Worm (Caenorhabditis elegans): ENCODE measurements around the gene F25B4.7.
A peak's percentile ranks its signal among the peaks of the same experiment; 100 is the strongest.

F25B4.7 gene

DNA sequence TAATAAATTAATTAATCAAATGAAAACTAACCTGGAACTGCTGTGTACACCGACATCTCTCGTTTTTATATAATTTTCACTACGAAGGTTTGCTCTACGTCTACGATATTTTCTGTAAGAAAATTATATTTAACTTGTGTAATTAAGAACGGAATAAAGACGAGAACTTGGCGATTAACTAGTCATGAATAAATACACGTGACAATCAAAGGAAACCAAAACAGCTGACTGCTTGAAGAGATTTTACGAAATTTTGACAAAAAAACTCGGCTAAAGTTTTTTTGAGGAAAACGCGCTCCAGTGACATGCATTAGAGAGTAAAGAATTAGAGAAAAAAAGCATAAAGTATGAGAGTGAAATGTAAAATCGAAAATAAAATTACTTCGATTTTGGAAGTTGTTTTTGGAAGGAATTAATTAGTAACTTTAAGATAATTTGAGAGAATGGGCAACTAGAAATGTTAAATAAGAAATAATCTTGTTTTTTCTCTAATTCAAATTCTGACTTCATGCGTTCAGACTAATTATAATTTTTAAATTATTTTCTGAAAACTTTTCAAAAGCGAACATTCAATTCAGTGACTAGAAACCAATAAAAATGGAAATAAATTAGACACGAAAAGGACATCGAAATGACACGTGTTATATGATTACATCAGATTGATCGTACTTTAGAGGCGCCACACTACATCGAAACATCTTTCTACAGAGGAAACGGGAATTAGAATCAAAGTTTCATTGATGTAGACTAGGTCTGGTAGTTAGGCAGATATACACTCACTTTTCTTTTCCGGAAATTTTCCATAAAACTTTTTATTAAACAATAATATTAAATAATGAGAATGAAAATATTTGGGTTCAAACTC lies at the start of gene F25B4.7:
Gene F25B4.7 (minus strand): TSS at position 112 of the 865 bp plus-strand sequence.
- TF ChIP-seq dao-5 (tag; optimal IDR thresholded peaks at IDR 0.05) (no peak), him-1 (tag; optimal IDR thresholded peaks at IDR 0.05) (no peak), W03F9.2 (tag; optimal IDR thresholded peaks at IDR 0.05) (no peak)

DNA sequence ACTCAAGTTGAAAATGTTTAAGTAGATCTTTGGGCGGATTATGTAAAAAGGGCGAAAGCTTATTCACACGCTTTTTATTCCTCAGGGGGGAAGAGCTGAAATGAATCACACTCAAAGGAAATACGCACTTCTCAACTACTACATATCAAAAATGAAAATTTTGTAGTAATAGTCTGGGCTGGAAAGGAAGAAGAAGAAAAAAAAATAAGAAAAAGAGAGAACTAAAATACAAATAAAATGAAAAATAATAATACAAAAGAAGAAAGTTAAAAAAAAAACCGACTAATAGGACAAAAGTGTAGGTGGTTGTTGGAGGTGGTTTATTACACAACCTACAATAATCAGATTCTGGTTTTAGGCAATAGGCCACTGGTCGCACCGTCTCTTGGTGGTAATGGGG lies 49.0 kb upstream of the F25B4.7 start, which contains the start of gene K09H11.6:
Gene K09H11.6 (minus strand): TSS at position 101 of the 400 bp plus-strand sequence.
- no peak for TF ChIP-seq him-1 (tag; optimal IDR thresholded peaks at IDR 0.05)
- TF ChIP-seq W03F9.2 (tag; optimal IDR thresholded peaks at IDR 0.05) = no peak
- TF ChIP-seq dao-5 (tag; optimal IDR thresholded peaks at IDR 0.05) = no peak

DNA sequence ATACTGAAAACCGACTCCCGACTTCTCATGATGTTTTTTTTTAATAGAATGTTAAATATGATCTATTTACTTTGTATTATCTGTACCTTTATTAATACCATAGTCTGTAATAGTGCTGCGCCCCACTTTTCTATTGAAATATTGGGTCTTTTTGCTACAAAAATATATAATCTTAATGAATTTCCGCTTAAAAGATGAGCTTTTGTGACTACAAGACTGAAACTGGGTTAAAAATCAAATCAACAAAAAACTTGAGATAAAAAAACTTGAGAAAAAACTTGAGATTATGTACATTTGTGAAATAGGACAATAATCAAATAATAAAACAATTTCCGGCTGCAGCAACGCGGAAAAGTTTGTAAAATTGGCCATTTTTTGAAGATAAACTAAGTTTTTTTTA lies 43.8 kb upstream of the F25B4.7 start, which contains the start of gene K09H11.15:
Gene K09H11.15 (minus strand): TSS at position 101 of the 400 bp plus-strand sequence.
- TF ChIP-seq dao-5 (tag; optimal IDR thresholded peaks at IDR 0.05) = no peak
- TF ChIP-seq him-1 (tag; optimal IDR thresholded peaks at IDR 0.05) = no peak
- no peak for TF ChIP-seq W03F9.2 (tag; optimal IDR thresholded peaks at IDR 0.05)

DNA sequence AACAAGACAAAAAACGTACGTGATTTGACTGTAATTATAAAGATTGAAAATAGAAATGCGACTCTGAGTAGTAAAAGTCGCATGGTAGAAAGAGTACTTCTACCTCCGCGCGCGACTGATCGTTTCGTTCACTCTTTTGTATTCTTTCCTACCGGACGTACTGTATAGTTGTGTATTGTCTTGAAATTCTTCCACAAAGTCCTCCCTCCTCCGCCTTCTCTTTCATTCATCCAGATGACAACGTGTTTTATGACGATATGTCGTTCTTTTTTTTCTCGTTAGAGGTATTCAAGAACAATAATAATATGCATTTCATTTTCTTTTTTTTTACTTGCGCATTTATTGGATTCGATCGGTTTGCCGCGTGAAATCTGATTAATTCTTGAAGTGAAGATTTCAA lies 39.4 kb upstream of the F25B4.7 start, which contains the start of gene K09H11.4:
Gene K09H11.4 (minus strand): TSS at position 101 of the 400 bp plus-strand sequence.
- no peak for TF ChIP-seq dao-5 (tag; optimal IDR thresholded peaks at IDR 0.05)
- no peak for TF ChIP-seq W03F9.2 (tag; optimal IDR thresholded peaks at IDR 0.05)
- no peak for TF ChIP-seq him-1 (tag; optimal IDR thresholded peaks at IDR 0.05)

DNA sequence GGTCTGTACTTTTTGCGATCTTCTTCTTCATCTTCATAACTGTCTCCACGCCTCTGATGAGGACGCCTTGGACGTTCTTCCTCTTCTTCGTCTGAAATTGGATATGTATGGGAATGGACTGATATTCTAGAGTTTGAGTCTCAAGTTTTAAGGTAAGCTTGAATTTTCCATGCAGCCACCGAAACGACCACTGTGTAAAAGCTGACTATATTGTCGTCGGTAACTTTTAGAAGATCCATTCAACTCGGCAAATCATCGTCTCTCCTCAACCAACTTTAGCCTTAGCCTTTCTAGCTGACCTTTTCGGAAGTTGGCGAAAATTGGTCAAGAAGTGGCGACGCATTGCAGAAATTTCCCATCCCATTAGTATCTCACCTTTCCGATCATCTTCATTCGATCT lies 37.4 kb upstream of the F25B4.7 start:
- TF ChIP-seq him-1 (tag; optimal IDR thresholded peaks at IDR 0.05) (no peak), dao-5 (tag; optimal IDR thresholded peaks at IDR 0.05) (no peak), W03F9.2 (tag; optimal IDR thresholded peaks at IDR 0.05) (no peak)

DNA sequence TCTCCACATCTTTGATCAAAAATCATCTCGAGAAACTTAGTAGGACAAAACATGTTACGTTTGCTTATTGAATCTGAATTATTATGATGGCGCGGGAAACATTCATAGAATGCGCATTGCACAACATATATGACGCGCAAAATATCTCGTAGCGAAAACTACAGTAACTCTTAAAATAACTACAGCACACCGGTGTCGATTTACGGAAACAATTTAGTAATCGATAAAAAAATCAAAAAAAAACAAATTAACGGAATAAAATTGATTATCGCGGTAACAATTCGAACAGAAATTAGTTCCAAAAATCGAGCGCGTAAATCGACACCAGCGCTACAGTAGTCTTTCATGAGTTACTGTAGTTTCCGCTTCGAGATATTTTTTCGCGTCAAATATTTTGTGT lies 35.1 kb upstream of the F25B4.7 start:
- no peak for TF ChIP-seq dao-5 (tag; optimal IDR thresholded peaks at IDR 0.05)
- no peak for TF ChIP-seq him-1 (tag; optimal IDR thresholded peaks at IDR 0.05)
- no peak for TF ChIP-seq W03F9.2 (tag; optimal IDR thresholded peaks at IDR 0.05)

DNA sequence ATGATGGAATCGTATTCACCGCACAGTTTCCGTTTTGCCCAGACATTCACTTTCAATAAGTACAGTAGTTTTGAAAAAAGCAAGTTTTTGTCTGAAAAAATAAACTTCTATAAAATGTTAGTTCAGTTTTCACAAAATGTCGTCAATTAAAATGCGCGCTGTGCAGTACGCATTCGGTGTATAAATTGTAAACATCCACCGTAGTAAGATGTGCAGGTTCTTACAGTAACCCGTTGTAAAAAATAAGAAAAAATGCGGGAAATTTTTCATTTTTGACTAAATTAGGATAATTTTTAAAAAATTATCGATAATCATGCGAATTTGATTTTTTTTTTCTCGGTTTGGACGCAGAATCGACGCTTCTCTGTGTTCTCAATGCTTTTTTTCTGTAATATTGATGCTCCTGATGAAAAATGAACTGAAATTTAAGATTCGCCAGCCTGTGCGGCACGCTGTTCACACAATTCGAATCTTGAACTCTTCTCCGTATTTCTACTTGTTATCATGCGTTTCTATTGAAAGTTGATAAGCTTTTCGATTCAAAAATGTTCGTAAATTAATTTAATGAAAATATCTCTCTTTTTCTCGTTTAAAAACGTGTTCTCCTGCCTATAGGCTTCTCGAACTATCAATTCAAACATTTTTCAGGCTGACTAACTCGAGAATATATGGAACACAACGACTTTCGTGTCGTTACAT lies 30.4 kb upstream of the F25B4.7 start, which contains the start of gene rga-3:
Gene rga-3 (plus strand): TSS at position 649 of the 699 bp plus-strand sequence.
- TF ChIP-seq W03F9.2 (tag; optimal IDR thresholded peaks at IDR 0.05) = peak; percentile 66
- TF ChIP-seq dao-5 (tag; optimal IDR thresholded peaks at IDR 0.05) = no peak

DNA sequence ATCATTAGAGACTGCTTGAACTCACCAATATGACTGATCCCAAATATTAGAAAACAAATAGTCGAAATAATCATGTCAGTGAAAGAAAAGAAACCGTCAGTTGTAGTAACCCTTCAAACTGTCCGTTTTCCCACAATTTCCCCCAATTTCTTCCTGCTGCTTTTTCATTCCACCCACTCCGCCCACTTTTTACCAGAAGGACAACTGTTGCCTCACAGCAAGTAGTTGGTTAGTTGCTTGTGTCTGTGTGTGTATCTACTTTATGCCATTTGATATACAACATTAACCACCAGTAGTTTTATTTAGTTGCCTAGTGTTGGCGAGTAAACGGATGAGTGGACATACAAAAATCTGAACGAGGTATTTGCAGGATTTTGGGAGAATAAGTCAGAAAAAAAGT lies 29.5 kb upstream of the F25B4.7 start, which contains the start of gene K09H11.9:
Gene K09H11.9 (minus strand): TSS at position 101 of the 400 bp plus-strand sequence.
- TF ChIP-seq W03F9.2 (tag; optimal IDR thresholded peaks at IDR 0.05) (no peak), dao-5 (tag; optimal IDR thresholded peaks at IDR 0.05) (no peak), him-1 (tag; optimal IDR thresholded peaks at IDR 0.05) (no peak)

DNA sequence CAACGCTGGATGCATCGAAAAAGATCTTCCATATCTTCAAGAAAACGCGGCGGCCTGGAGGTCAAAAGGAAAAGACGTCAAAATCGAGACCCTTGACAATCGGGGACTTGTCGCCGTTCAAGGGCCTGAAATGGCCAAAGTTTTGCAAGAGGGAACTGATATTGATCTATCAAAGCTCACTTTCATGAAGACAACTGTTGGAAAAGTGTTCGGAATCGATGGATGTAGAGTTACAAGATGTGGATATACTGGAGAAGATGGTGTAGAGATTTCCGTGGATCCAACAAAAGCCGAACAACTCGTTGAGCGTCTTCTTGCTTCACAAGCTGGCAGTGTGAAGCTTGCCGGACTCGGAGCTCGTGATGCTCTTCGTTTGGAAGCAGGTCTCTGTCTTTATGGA lies 26.5 kb upstream of the F25B4.7 start:
- no peak for TF ChIP-seq him-1 (tag; optimal IDR thresholded peaks at IDR 0.05)
- TF ChIP-seq W03F9.2 (tag; optimal IDR thresholded peaks at IDR 0.05) = no peak
- no peak for TF ChIP-seq dao-5 (tag; optimal IDR thresholded peaks at IDR 0.05)

DNA sequence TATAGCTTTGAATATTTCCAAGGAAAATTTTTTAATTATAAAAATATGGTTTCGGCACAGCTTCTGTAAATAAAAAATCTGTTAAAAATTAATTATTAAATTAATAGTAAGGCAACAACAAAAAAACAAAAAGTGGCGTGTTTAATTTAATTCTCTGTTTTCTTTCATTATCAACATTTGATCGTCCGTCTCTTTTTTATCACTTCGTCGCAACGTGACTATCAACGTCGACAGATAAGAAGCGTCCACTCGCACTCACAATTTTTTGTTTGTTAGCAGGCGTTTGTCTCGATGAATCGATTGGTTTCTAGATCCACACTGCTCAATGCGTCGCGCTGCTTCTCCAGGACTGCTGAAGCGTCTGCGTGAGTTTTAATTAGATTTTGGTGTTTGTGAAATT lies 25.6 kb upstream of the F25B4.7 start, which contains the start of gene gcst-1:
Gene gcst-1 (plus strand): TSS at position 277 of the 400 bp plus-strand sequence.
- no peak for TF ChIP-seq dao-5 (tag; optimal IDR thresholded peaks at IDR 0.05)
- TF ChIP-seq W03F9.2 (tag; optimal IDR thresholded peaks at IDR 0.05) = no peak
- TF ChIP-seq him-1 (tag; optimal IDR thresholded peaks at IDR 0.05) = no peak

DNA sequence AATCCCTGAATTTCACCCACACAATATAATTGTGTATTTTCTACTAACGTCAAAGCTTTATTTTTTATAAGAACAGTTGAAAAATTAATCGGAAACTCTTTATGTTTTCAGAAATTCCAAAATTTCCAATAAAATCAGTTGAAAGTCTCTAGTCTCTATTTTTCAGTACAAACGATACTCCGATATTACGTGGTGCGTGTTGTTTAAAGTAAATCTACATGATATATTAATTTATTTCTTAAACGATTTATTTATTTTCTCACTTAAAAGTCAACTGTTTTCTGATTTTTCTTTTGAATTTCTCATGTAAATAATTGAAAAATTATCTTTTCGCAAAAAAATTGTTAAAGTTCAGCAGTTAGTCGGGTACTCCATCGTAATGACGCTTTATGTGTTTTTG lies 25.2 kb upstream of the F25B4.7 start:
- no peak for TF ChIP-seq dao-5 (tag; optimal IDR thresholded peaks at IDR 0.05)
- no peak for TF ChIP-seq him-1 (tag; optimal IDR thresholded peaks at IDR 0.05)
- TF ChIP-seq W03F9.2 (tag; optimal IDR thresholded peaks at IDR 0.05) = no peak

DNA sequence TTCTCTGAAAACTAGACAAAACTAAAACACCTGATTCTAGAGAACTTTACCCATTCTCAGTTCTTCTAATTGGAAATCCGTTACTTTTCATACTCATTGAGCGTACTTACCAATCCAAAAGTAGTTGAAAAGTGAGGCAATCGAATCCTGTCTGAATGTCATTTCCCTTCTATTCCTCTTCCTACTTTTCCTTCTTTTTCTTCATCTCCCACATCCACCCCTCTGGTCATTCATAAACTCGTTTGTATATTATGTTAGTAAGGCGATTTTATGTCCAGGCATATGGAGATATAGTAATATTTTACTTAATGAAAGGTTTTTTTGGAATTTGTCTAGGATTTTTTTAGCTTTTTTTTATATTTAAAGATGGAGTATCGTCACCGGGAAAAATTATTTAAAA lies 21.3 kb upstream of the F25B4.7 start:
- TF ChIP-seq him-1 (tag; optimal IDR thresholded peaks at IDR 0.05) = no peak
- TF ChIP-seq dao-5 (tag; optimal IDR thresholded peaks at IDR 0.05) = no peak
- TF ChIP-seq W03F9.2 (tag; optimal IDR thresholded peaks at IDR 0.05) = no peak

DNA sequence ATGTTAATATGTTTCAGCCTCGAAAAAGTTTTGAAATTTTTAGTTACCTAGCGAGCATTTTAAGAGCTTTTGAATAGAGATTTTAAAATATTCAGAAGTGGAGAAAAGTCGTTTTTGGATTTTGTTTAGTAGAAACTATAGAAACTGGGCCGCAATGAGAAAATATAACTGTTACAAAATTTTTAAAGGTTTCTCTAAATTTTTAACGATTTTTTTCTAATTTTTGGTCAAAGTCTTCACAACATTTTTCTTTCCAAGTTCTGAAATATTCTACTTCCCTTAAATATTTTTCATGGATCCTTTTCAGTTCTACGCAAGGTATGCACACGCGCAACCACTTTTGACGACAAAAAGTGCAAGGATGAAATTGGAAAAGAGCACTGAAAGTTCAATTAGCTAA lies 18.5 kb upstream of the F25B4.7 start, which contains the start of gene peli-1:
Gene peli-1 (plus strand): TSS at position 301 of the 400 bp plus-strand sequence.
- TF ChIP-seq W03F9.2 (tag; optimal IDR thresholded peaks at IDR 0.05) (no peak), dao-5 (tag; optimal IDR thresholded peaks at IDR 0.05) (no peak), him-1 (tag; optimal IDR thresholded peaks at IDR 0.05) (no peak)

DNA sequence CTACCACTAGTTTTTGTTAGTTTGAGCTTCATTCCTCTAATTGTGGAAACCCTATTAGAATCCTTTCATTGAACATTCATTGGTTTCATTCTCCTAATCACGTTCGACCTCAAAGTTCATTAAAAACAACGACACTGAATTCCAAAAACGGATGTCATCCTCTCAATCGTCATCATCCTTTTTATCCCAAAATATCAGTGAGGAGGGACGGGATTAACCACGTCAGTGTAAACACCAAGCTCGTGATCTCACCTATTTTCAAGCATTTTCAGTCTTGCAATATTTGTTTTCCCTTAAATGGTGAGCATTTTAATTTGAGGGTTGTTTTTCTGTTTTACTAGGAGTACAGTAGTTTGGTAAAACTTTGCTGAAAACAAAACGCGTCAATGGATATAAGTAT lies 17.4 kb upstream of the F25B4.7 start:
- TF ChIP-seq dao-5 (tag; optimal IDR thresholded peaks at IDR 0.05) = no peak
- TF ChIP-seq him-1 (tag; optimal IDR thresholded peaks at IDR 0.05) = no peak
- TF ChIP-seq W03F9.2 (tag; optimal IDR thresholded peaks at IDR 0.05) = no peak
